Worm (Caenorhabditis elegans): ENCODE results near the gene F22B3.8.
"Not testable (repeated sequence)": the region's sequence is repeated elsewhere in the genome, so short reads cannot be mapped to it uniquely, and the experiment has no call there.

Gene F22B3.8

ce11 chrIV:11406744-11407690 lies 17.7 kb downstream of the F22B3.8 start, which contains the start of the genes his-63 and his-64:
Gene his-63, minus strand, starts transcription at chrIV:11406861.
Gene his-64, plus strand, starts transcription at chrIV:11407116.
- peak; percentile 23 for TF ChIP-seq nhr-25 (tag; optimal IDR thresholded peaks at IDR 0.05)

ce11 chrIV:11403288-11403991 lies 21.3 kb downstream of the F22B3.8 start, which contains the start of the genes memi-3 and cyp-31A2:
Gene memi-3, minus strand, starts transcription at chrIV:11403338.
Gene cyp-31A2, plus strand, starts transcription at chrIV:11403961.
- TF ChIP-seq nhr-76 (tag; optimal IDR thresholded peaks at IDR 0.05) (no peak), unc-39 (tag; optimal IDR thresholded peaks at IDR 0.05) (no peak)

DNA sequence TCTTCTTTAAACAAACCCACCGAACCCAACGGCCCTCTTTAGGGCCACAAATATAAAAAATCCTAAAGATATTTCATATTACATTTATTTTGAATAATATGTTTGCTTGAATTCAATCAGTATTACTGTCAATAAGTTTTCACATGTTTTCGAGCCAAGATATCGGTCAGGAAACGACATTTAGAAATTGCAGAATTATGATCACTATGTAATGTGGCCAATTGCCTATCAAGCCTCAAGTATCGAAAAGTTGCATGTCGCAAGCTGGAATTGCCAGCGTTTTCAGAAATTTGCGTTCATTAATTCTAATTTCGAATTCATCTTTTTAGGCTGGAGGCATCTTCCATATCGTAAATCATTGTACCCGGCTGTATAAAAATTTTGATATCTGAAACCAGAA lies 23.2 kb downstream of the F22B3.8 start:
- TF ChIP-seq nhr-67 (tag; optimal IDR thresholded peaks at IDR 0.05) (no peak), egl-27 (tag; optimal IDR thresholded peaks at IDR 0.05) (no peak), pha-4 (tag; optimal IDR thresholded peaks at IDR 0.05) (no peak), sea-2 (GFP tag; optimal IDR thresholded peaks at IDR 0.05) (no peak), snpc-4 (tag; optimal IDR thresholded peaks at IDR 0.05) (no peak), ceh-9 (tag; optimal IDR thresholded peaks at IDR 0.05) (no peak), R02D3.7 (tag; optimal IDR thresholded peaks at IDR 0.05) (no peak), lsy-12 (tag; optimal IDR thresholded peaks at IDR 0.05) (no peak), ceh-28 (tag; optimal IDR thresholded peaks at IDR 0.05) (no peak), mml-1 (tag; optimal IDR thresholded peaks at IDR 0.05) (no peak), pqm-1 (tag; optimal IDR thresholded peaks at IDR 0.05) (no peak), tbx-2 (tag; optimal IDR thresholded peaks at IDR 0.05) (no peak), nhr-77 (tag; optimal IDR thresholded peaks at IDR 0.05) (no peak), nhr-237 (tag; optimal IDR thresholded peaks at IDR 0.05) (no peak), ztf-11 (tag; optimal IDR thresholded peaks at IDR 0.05) (no peak), fos-1 (tag; optimal IDR thresholded peaks at IDR 0.05) (no peak), nhr-12 (tag; optimal IDR thresholded peaks at IDR 0.05) (no peak), eor-1 (tag; optimal IDR thresholded peaks at IDR 0.05) (no peak), lin-39 (tag; optimal IDR thresholded peaks at IDR 0.05) (no peak)

DNA sequence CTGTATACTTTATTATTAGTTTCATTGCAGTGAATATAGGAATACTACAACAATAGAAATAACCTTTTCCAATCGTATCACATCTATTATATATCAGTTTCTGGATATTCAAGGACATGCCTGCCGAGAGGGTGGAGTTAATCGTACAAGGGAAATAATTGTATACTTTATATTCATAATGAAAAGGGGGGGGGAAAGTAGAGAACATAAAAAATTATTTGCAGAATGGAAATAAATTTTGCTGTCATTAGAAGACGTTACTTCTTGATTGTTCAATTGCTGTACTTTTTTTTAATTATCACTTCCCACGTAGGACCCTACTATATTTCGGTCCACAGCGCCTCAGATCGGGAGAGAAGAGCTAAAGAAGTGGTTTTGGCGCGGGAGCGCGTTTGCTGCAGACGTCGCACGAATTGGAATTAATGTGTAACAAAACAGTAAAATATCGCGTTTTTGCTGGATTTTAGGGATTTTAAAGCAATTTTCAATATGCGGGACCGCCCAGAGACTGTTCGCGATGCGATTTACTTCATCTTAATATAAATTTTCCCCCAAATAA lies 26.4 kb downstream of the F22B3.8 start, which contains the start of gene dsl-6:
Gene dsl-6 (minus strand): TSS at position 51 of the 559 bp plus-strand sequence.
- TF ChIP-seq nhr-77 (tag; optimal IDR thresholded peaks at IDR 0.05); sea-2 (GFP tag; optimal IDR thresholded peaks at IDR 0.05); hmg-11 (tag; optimal IDR thresholded peaks at IDR 0.05): not testable (repeated sequence)

DNA sequence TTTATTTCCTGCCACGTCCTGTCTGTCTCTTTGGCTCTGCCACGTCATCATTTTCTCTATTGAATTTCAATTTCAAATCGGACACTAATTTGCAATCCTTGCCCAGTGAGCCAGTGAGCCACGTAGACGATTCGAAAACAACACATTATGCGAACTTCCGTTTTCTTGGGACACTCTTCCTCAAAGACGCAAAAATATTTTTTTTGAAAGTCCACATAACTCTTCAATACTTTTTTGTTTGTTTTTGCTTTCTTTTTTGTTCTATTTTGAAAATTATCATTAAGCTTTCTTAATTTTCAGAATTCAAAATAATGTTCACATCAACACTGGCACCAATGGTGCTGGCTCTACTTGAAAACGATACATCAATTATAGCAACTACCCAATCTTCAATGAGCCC lies 30.5 kb downstream of the F22B3.8 start, which contains the start of gene tag-89:
Gene tag-89 (plus strand): TSS at position 301 of the 400 bp plus-strand sequence.
- TF ChIP-seq fos-1 (tag; optimal IDR thresholded peaks at IDR 0.05) (no peak), aly-2 (tag; optimal IDR thresholded peaks at IDR 0.05) (no peak), nhr-77 (tag; optimal IDR thresholded peaks at IDR 0.05) (no peak), daf-12 (tag; optimal IDR thresholded peaks at IDR 0.05) (no peak), mdl-1 (tag; optimal IDR thresholded peaks at IDR 0.05) (no peak), unc-39 (tag; optimal IDR thresholded peaks at IDR 0.05) (no peak), eor-1 (tag; optimal IDR thresholded peaks at IDR 0.05) (no peak), nfya-1 (tag; optimal IDR thresholded peaks at IDR 0.05; ENCODE audit: insufficient read depth) (no peak), zag-1 (tag; optimal IDR thresholded peaks at IDR 0.05) (no peak), hmg-11 (tag; optimal IDR thresholded peaks at IDR 0.05) (no peak), nhr-43 (tag; optimal IDR thresholded peaks at IDR 0.05; ENCODE audit: poor library complexity, severe bottlenecking) (no peak)
